Worm (Caenorhabditis elegans): ENCODE data around the gene E02C12.8.

ce11 chrV:9382538-9383328 lies 9.3 kb upstream of the E02C12.8 start:
- no peak for TF ChIP-seq nhr-90 (tag; optimal IDR thresholded peaks at IDR 0.05)
- peak; percentile 42; the same call in 1 of the 2 replicates for TF ChIP-seq lir-1 (GFP tag; conservative IDR thresholded peaks at IDR 0.05)
- no peak for TF ChIP-seq F52B5.7 (tag; optimal IDR thresholded peaks at IDR 0.05)
- no peak for TF ChIP-seq attf-5 (GFP tag; optimal IDR thresholded peaks at IDR 0.05)
- TF ChIP-seq unc-62 (GFP tag; optimal IDR thresholded peaks at IDR 0.05): no peak
- TF ChIP-seq pha-4 (tag; optimal IDR thresholded peaks at IDR 0.05): no peak
- TF ChIP-seq ama-1 (optimal IDR thresholded peaks at IDR 0.05): no peak
- no peak for TF ChIP-seq ama-1 (GFP tag; optimal IDR thresholded peaks at IDR 0.05)
- peak; percentile 29 for TF ChIP-seq snpc-4 (GFP tag; optimal IDR thresholded peaks at IDR 0.05)
- TF ChIP-seq snpc-4 (tag; optimal IDR thresholded peaks at IDR 0.05): peak in 2 of 4 experiments; percentile 50 to 60
- no peak for TF ChIP-seq ztf-3 (GFP tag; optimal IDR thresholded peaks at IDR 0.05)

All from whole organism, young adult.